Fruit fly (Drosophila melanogaster): ENCODE measurements around the gene Top2.
A peak's percentile ranks its signal among the peaks of the same experiment; 100 is the strongest.

The Top2 gene

DNA sequence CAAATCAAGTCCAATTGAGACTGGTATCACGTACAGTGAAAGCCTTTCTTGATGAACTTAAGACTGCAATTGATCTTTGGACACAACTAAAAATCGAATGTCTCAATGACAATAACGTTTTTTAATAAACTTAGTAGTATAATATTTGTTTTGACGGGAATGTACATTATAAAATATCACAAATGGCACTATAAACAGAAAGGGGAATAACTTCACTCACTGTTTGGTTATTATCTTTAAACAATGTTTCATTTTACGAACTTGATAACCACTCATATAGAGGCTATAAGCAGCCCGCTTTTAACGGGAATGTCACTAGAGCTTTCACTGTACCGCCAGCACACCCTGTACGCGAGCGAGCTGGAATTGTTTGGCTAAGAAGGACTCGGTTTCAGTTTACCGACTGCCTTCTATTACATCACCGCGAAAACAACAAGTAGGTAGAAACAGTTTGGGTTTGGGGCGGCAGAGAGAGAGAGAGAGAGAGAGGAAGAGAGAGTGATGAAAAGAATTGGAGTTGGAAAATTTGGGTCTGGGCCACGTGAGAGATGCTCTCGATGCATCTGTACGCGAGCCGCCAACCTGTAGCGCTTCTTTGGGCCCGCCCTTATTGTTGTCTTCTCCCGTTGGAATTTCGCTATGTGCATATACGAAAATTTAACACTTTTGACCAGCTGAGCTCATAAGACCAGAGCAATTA is 55.5 kb downstream of the Top2 start (continued):
- no peak for TF ChIP-seq sc (optimal IDR thresholded peaks at IDR 0.05)
- TF ChIP-seq sc (GFP tag; optimal IDR thresholded peaks at IDR 0.05) = no peak
- TF ChIP-seq sens (GFP tag) = peak; percentile 44
- no peak for TF ChIP-seq MTF-1 (GFP tag; optimal IDR thresholded peaks at IDR 0.05; ENCODE audit: borderline replicate concordance)
- TF ChIP-seq Hsf (GFP tag; optimal IDR thresholded peaks at IDR 0.05) = no peak
- no peak for TF ChIP-seq sens-2 (GFP tag; IDR thresholded peaks at IDR 0.05)
- TF ChIP-seq HmgZ (tag; optimal IDR thresholded peaks at IDR 0.05) = peak; percentile 6
- no peak for TF ChIP-seq HHEX (GFP tag; optimal IDR thresholded peaks at IDR 0.05)
- no peak for TF ChIP-seq zen2 (GFP tag; IDR thresholded peaks at IDR 0.05; ENCODE audit: partially characterized antibody)
- TF ChIP-seq rib (GFP tag; IDR thresholded peaks at IDR 0.05) = no peak
- TF ChIP-seq CG8388 (GFP tag; optimal IDR thresholded peaks at IDR 0.05) = peak; percentile 12
- no peak for TF ChIP-seq sob (GFP tag; IDR thresholded peaks at IDR 0.05)
- no peak for TF ChIP-seq Kr (GFP tag; optimal IDR thresholded peaks at IDR 0.05)
- peak; percentile 49 for TF ChIP-seq Hmr (GFP tag; optimal IDR thresholded peaks at IDR 0.05)
- no peak for TF ChIP-seq cg (GFP tag; optimal IDR thresholded peaks at IDR 0.05)
- no peak for TF ChIP-seq CG6791 (GFP tag; IDR thresholded peaks at IDR 0.05; ENCODE audit: partially characterized antibody)
- no peak for TF ChIP-seq fd64A (GFP tag; optimal IDR thresholded peaks at IDR 0.05)
- no peak for TF ChIP-seq CG8478 (optimal IDR thresholded peaks at IDR 0.05)
- peak; percentile 40 for TF ChIP-seq CG7556 (GFP tag; optimal IDR thresholded peaks at IDR 0.05)
- TF ChIP-seq knrl (GFP tag; IDR thresholded peaks at IDR 0.05; ENCODE audit: partially characterized antibody) = no peak
- TF ChIP-seq bsh (GFP tag; optimal IDR thresholded peaks at IDR 0.05) = peak in 1 of 2 experiments; percentile 22
- no peak for TF ChIP-seq lbe (GFP tag; optimal IDR thresholded peaks at IDR 0.05)
- TF ChIP-seq CG14050 (GFP tag; IDR thresholded peaks at IDR 0.05) = no peak
- peak; percentile 12 for TF ChIP-seq NfI (GFP tag; optimal IDR thresholded peaks at IDR 0.05)
- peak in 1 of 2 experiments; percentile 78 for TF ChIP-seq Pdp1 (GFP tag; optimal IDR thresholded peaks at IDR 0.05)
- TF ChIP-seq Hmx (GFP tag; optimal IDR thresholded peaks at IDR 0.05) = peak; percentile 26
- no peak for TF ChIP-seq Xbp1 (GFP tag; optimal IDR thresholded peaks at IDR 0.05)
- TF ChIP-seq ind (GFP tag; optimal IDR thresholded peaks at IDR 0.05) = peak; percentile 22
- TF ChIP-seq NFAT (GFP tag; IDR thresholded peaks at IDR 0.05) = no peak
- no peak for TF ChIP-seq gt (GFP tag; IDR thresholded peaks at IDR 0.05)
- TF ChIP-seq row (GFP tag; IDR thresholded peaks at IDR 0.05) = peak; percentile 52; the same call in 2 of the 3 replicates
- peak; percentile 83 for TF ChIP-seq grau (tag; optimal IDR thresholded peaks at IDR 0.05)
- peak; percentile 45 for TF ChIP-seq CG7839 (tag; optimal IDR thresholded peaks at IDR 0.05)
- peak; percentile 64 for TF ChIP-seq CG11504 (tag; optimal IDR thresholded peaks at IDR 0.05)
- peak; percentile 6 for TF ChIP-seq CG8924 (tag; optimal IDR thresholded peaks at IDR 0.05)
- no peak for TF ChIP-seq Max (GFP tag; optimal IDR thresholded peaks at IDR 0.05)
- TF ChIP-seq D19B (GFP tag; optimal IDR thresholded peaks at IDR 0.05) = peak; percentile 3
- peak; percentile 15 for TF ChIP-seq CG12659 (GFP tag; optimal IDR thresholded peaks at IDR 0.05)
- TF ChIP-seq CG14667 (GFP tag; IDR thresholded peaks at IDR 0.05) = no peak
- no peak for TF ChIP-seq Gsc (GFP tag; IDR thresholded peaks at IDR 0.05)
- no peak for TF ChIP-seq tgo (GFP tag; IDR thresholded peaks at IDR 0.05)
- peak; percentile 32 for TF ChIP-seq lab (GFP tag; optimal IDR thresholded peaks at IDR 0.05)
- TF ChIP-seq CG9727 (GFP tag; optimal IDR thresholded peaks at IDR 0.05) = peak; percentile 21
- no peak for TF ChIP-seq Opbp (GFP tag; IDR thresholded peaks at IDR 0.05; ENCODE audit: partially characterized antibody)
- peak; percentile 43 for TF ChIP-seq zfh2 (GFP tag; optimal IDR thresholded peaks at IDR 0.05)
- peak; percentile 46 for TF ChIP-seq mam (GFP tag; optimal IDR thresholded peaks at IDR 0.05)
- TF ChIP-seq scrt (GFP tag; optimal IDR thresholded peaks at IDR 0.05) = peak; percentile 81
- no peak for TF ChIP-seq hth (optimal IDR thresholded peaks at IDR 0.05)
- TF ChIP-seq CG2678 (tag; optimal IDR thresholded peaks at IDR 0.05) = peak; percentile 64
- TF ChIP-seq CG2120 (GFP tag; optimal IDR thresholded peaks at IDR 0.05) = peak; percentile 66

Data from whole organism, embryonic.